Worm (Caenorhabditis elegans): ENCODE measurements around the gene usp-14.

The usp-14 gene

DNA sequence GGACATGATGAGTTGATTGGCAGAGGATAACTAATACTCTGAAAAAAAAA lies 5.8 kb upstream of the usp-14 start, which contains the start of gene cysl-2:
TSS of gene cysl-2 (minus strand) at position 38 of the 50 bp plus-strand sequence.
- TF ChIP-seq ets-7 (tag; optimal IDR thresholded peaks at IDR 0.05) (no peak), ama-1 (optimal IDR thresholded peaks at IDR 0.05) (no peak), pes-1 (GFP tag; IDR thresholded peaks at IDR 0.05) (no peak), flt-1 (GFP tag; IDR thresholded peaks at IDR 0.05) (no peak), B0310.2 (tag; optimal IDR thresholded peaks at IDR 0.05) (no peak), hnd-1 (tag; optimal IDR thresholded peaks at IDR 0.05) (no peak), ceh-36 (tag; optimal IDR thresholded peaks at IDR 0.05) (no peak), tra-4 (tag; optimal IDR thresholded peaks at IDR 0.05) (no peak)

DNA sequence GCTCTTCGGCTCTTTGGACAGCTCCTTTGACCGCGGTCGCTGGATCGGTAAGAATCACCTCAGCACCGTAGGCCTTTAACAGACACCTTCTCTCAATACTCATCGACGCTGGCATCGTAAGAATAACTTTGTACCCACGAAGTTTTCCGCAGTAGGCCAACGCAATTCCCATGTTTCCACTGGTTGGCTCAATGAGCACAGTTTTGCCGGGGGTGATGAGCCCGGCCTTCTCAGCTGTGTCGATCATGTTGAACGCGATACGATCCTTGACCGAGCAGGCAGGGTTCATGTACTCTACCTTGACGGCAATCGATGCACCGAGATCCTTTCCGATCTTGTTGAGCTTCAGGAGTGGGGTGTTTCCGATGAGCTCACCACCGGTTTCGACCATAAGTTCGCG lies 5.5 kb upstream of the usp-14 start:
- TF ChIP-seq F13C5.2 (tag; optimal IDR thresholded peaks at IDR 0.05) (no peak), sea-1 (GFP tag; conservative IDR thresholded peaks at IDR 0.05) (no peak), hmg-4 (GFP tag; optimal IDR thresholded peaks at IDR 0.05) (no peak), ama-1 (optimal IDR thresholded peaks at IDR 0.05) (no peak), aly-1 (tag; optimal IDR thresholded peaks at IDR 0.05) (no peak), pes-1 (GFP tag; IDR thresholded peaks at IDR 0.05) (no peak), tbx-37 (GFP tag; conservative IDR thresholded peaks at IDR 0.05) (no peak), hnd-1 (tag; optimal IDR thresholded peaks at IDR 0.05) (no peak), tra-4 (tag; optimal IDR thresholded peaks at IDR 0.05) (no peak), tbx-11 (GFP tag; IDR thresholded peaks at IDR 0.05) (no peak), flt-1 (GFP tag; IDR thresholded peaks at IDR 0.05) (no peak), ets-7 (tag; optimal IDR thresholded peaks at IDR 0.05) (no peak), ceh-13 (GFP tag; optimal IDR thresholded peaks at IDR 0.05) (no peak), ceh-36 (tag; optimal IDR thresholded peaks at IDR 0.05) (no peak), scrt-1 (GFP tag; IDR thresholded peaks at IDR 0.05) (no peak), B0310.2 (tag; optimal IDR thresholded peaks at IDR 0.05) (no peak), hmbx-1 (tag; optimal IDR thresholded peaks at IDR 0.05) (no peak)

DNA sequence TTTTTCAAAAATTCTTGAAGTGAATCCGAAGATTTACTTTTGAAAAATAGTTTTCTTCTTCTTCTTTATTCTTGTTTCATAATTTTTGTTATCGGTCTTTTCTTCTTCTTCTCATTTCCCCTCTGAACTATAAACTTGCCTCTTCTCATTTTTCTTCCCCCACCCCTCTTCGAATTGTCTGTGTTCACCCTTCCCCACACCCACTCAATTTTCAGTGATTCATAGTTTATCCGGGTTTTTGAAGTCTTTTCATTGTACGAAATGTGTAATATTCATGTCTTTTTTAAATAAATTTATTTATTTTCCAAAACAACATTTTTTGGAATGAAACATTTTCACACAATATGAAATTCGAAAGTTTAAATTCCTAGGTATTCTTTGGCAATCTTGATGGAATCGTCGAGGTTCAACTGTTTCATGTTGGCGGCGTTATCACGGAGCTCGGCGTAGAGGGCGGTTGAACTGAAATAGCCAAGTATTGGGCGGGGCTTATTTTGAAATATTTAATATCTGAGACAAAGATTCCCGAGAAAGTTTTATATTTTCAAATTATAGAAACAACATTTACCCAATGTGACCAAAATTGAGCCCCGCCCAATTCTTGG lies 4.2 kb upstream of the usp-14 start:
- no peak for TF ChIP-seq tbx-11 (GFP tag; IDR thresholded peaks at IDR 0.05)
- no peak for TF ChIP-seq aly-1 (tag; optimal IDR thresholded peaks at IDR 0.05)
- no peak for TF ChIP-seq tbx-37 (GFP tag; conservative IDR thresholded peaks at IDR 0.05)
- no peak for TF ChIP-seq ceh-36 (tag; optimal IDR thresholded peaks at IDR 0.05)
- no peak for TF ChIP-seq ceh-13 (GFP tag; optimal IDR thresholded peaks at IDR 0.05)
- no peak for TF ChIP-seq ama-1 (optimal IDR thresholded peaks at IDR 0.05)
- no peak for TF ChIP-seq B0310.2 (tag; optimal IDR thresholded peaks at IDR 0.05)
- TF ChIP-seq flt-1 (GFP tag; IDR thresholded peaks at IDR 0.05): no peak
- TF ChIP-seq scrt-1 (GFP tag; IDR thresholded peaks at IDR 0.05): no peak
- TF ChIP-seq sea-1 (GFP tag; conservative IDR thresholded peaks at IDR 0.05): no peak
- no peak for TF ChIP-seq hmg-4 (GFP tag; optimal IDR thresholded peaks at IDR 0.05)
- no peak for TF ChIP-seq F13C5.2 (tag; optimal IDR thresholded peaks at IDR 0.05)
- no peak for TF ChIP-seq hnd-1 (tag; optimal IDR thresholded peaks at IDR 0.05)
- no peak for TF ChIP-seq tra-4 (tag; optimal IDR thresholded peaks at IDR 0.05)
- TF ChIP-seq hmbx-1 (tag; optimal IDR thresholded peaks at IDR 0.05): no peak
- TF ChIP-seq ets-7 (tag; optimal IDR thresholded peaks at IDR 0.05): no peak
- no peak for TF ChIP-seq pes-1 (GFP tag; IDR thresholded peaks at IDR 0.05)

DNA sequence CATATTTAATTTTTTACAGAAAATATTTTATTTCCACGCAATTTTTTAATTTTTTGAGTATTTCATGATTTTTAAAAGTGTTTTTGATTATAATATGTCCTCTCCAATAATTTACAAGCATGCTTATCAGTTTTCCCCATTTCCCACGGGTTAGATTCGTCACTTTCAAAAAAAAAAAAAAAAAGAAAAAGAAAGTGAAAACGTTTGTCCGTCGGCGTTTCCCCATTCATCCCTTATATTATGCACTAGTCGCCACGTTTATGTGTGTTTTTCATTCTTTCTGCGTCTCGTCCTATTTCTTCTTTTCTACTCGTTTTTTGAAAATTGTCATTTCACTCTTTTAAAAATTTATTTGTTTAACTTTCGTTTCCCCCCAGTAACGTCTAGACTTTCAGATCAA lies 919 bp upstream of the usp-14 start, which contains the start of gene vnut-1:
TSS of gene vnut-1 (plus strand) at position 396 of the 400 bp plus-strand sequence.
- no peak for TF ChIP-seq ceh-36 (tag; optimal IDR thresholded peaks at IDR 0.05)
- no peak for TF ChIP-seq hnd-1 (tag; optimal IDR thresholded peaks at IDR 0.05)
- no peak for TF ChIP-seq hmg-4 (GFP tag; optimal IDR thresholded peaks at IDR 0.05)
- TF ChIP-seq aly-1 (tag; optimal IDR thresholded peaks at IDR 0.05): no peak
- no peak for TF ChIP-seq tra-4 (tag; optimal IDR thresholded peaks at IDR 0.05)
- no peak for TF ChIP-seq sea-1 (GFP tag; conservative IDR thresholded peaks at IDR 0.05)
- TF ChIP-seq ets-7 (tag; optimal IDR thresholded peaks at IDR 0.05): no peak
- no peak for TF ChIP-seq ama-1 (optimal IDR thresholded peaks at IDR 0.05)
- TF ChIP-seq flt-1 (GFP tag; IDR thresholded peaks at IDR 0.05): no peak
- TF ChIP-seq F13C5.2 (tag; optimal IDR thresholded peaks at IDR 0.05): no peak
- no peak for TF ChIP-seq ceh-13 (GFP tag; optimal IDR thresholded peaks at IDR 0.05)
- no peak for TF ChIP-seq pes-1 (GFP tag; IDR thresholded peaks at IDR 0.05)

DNA sequence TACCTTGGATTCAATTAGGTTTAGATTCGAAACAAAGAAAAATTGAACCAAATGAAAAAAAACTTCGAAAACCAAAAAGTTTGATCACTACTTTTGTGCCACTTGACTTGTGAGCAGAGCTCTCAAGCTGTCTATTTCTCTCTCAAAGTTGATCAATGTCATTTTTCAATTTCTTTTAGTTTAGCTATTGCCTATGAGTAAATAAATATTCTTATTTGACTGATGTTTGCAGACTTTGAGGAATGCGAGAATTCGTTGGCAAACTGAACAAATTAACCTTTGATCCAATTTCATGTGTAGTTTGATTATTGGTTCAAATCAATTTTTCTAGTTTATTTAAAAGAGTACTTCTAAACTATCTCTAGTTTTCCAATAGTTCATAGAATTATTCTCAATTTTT lies 4.7 kb downstream of the usp-14 start:
- TF ChIP-seq tra-4 (tag; optimal IDR thresholded peaks at IDR 0.05) (no peak), scrt-1 (GFP tag; IDR thresholded peaks at IDR 0.05) (no peak), hnd-1 (tag; optimal IDR thresholded peaks at IDR 0.05) (no peak), ama-1 (optimal IDR thresholded peaks at IDR 0.05) (no peak), flt-1 (GFP tag; IDR thresholded peaks at IDR 0.05) (no peak), hmbx-1 (tag; optimal IDR thresholded peaks at IDR 0.05) (no peak), hmg-4 (GFP tag; optimal IDR thresholded peaks at IDR 0.05) (no peak), ceh-13 (GFP tag; optimal IDR thresholded peaks at IDR 0.05) (no peak), ceh-36 (tag; optimal IDR thresholded peaks at IDR 0.05) (no peak), aly-1 (tag; optimal IDR thresholded peaks at IDR 0.05) (no peak), sea-1 (GFP tag; conservative IDR thresholded peaks at IDR 0.05) (no peak), ets-7 (tag; optimal IDR thresholded peaks at IDR 0.05) (no peak), F13C5.2 (tag; optimal IDR thresholded peaks at IDR 0.05) (no peak), B0310.2 (tag; optimal IDR thresholded peaks at IDR 0.05) (no peak), pes-1 (GFP tag; IDR thresholded peaks at IDR 0.05) (no peak), tbx-37 (GFP tag; conservative IDR thresholded peaks at IDR 0.05) (no peak)

DNA sequence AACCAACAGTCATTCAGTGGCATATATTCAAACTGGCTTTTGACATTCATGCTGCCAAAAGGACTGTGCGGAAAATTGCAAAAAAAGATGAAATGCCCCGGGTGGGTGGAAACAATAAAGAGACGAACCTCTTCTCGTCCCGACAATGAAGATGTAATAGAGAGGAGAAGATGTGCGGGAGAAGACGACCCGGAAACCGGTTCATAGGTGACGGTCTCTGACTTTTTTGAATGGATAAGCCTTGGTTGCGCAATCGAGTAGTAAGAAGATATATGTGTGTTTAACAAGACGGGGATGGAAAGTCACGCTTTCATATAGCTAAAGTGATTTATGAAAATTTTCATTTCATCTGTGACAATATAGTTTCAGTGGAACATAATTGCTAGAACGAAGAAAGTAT lies 7.7 kb downstream of the usp-14 start:
- TF ChIP-seq ets-7 (tag; optimal IDR thresholded peaks at IDR 0.05): no peak

DNA sequence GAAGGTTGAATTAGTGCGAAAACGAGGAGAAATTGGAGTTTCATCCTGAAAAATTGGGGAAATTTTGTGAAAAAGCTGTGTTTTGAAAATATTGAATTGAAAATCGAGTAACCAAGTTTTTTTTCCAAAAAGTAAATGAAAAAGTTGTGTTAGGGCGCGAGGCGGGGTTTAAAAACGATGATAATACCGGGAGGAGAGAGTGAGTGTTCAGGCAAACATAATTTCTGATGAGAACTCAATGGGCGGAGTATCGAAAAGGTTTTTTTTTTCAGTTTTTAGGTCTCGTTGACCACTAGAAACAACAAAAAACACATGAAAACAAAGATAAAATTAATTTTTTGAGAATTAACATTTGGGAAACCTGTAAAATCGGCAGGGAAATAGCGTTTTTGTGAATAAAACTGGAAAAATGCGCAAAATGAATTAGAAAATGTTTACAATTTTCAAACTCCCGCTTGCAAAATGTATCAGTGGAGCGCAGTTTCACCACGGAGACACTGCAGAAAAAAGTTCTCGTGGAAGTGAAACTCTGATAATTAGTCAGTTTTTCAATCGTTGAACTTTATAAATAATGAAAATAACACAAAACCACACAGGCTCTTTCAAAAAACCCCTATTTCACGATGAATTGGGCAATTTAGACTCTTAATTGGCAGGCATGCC lies 8.8 kb downstream of the usp-14 start, which contains the start of gene C13B4.1:
TSS of gene C13B4.1 (minus strand) at position 51 of the 663 bp plus-strand sequence.
- TF ChIP-seq ceh-13 (GFP tag; optimal IDR thresholded peaks at IDR 0.05): no peak
- TF ChIP-seq ceh-36 (tag; optimal IDR thresholded peaks at IDR 0.05): no peak
- no peak for TF ChIP-seq ama-1 (optimal IDR thresholded peaks at IDR 0.05)
- no peak for TF ChIP-seq F13C5.2 (tag; optimal IDR thresholded peaks at IDR 0.05)
- no peak for TF ChIP-seq tra-4 (tag; optimal IDR thresholded peaks at IDR 0.05)
- TF ChIP-seq hmbx-1 (tag; optimal IDR thresholded peaks at IDR 0.05): no peak
- no peak for TF ChIP-seq aly-1 (tag; optimal IDR thresholded peaks at IDR 0.05)
- TF ChIP-seq ets-7 (tag; optimal IDR thresholded peaks at IDR 0.05): no peak
- no peak for TF ChIP-seq sea-1 (GFP tag; conservative IDR thresholded peaks at IDR 0.05)
- TF ChIP-seq B0310.2 (tag; optimal IDR thresholded peaks at IDR 0.05): no peak
- no peak for TF ChIP-seq pes-1 (GFP tag; IDR thresholded peaks at IDR 0.05)
- TF ChIP-seq hnd-1 (tag; optimal IDR thresholded peaks at IDR 0.05): no peak
- no peak for TF ChIP-seq scrt-1 (GFP tag; IDR thresholded peaks at IDR 0.05)
- TF ChIP-seq hmg-4 (GFP tag; optimal IDR thresholded peaks at IDR 0.05): no peak
- no peak for TF ChIP-seq tbx-37 (GFP tag; conservative IDR thresholded peaks at IDR 0.05)
- TF ChIP-seq flt-1 (GFP tag; IDR thresholded peaks at IDR 0.05): no peak
- no peak for TF ChIP-seq tbx-11 (GFP tag; IDR thresholded peaks at IDR 0.05)
